Worm (Caenorhabditis elegans) whole organism, midembryonic: ENCODE measurements around the gene B0416.4.

Experiments used
- T22C8.4 ChIP-seq: fragments of 200-800 bp; sonication (Bioruptor generic); IDR thresholded peaks from 2 replicates; pipeline ENCODE4 v1.3.6; 2022; ENCODE audit warnings: missing genetic modification characterization, missing compliant biosample characterization
- cog-1 ChIP-seq: sonication (generic microtip); optimal IDR thresholded peaks from 2 replicates; lab custom pipeline; 2016; ENCODE audit warnings: missing genetic modification characterization, missing compliant biosample characterization
- flt-1 ChIP-seq: fragments of 200-800 bp; sonication (Bioruptor generic); IDR thresholded peaks from 2 replicates; pipeline ENCODE4 v1.3.6; 2022; ENCODE audit warnings: missing genetic modification characterization, missing compliant biosample characterization
- klf-2 ChIP-seq: fragments of 200-800 bp; sonication (Bioruptor generic); conservative IDR thresholded peaks from 2 replicates; pipeline ENCODE4 v1.3.6; 2022; ENCODE audit warnings: missing genetic modification reagents, missing genetic modification characterization, missing compliant biosample characterization
- med-1 ChIP-seq: sonication (generic microtip); optimal IDR thresholded peaks from 2 replicates; lab custom pipeline; 2017; ENCODE audit warnings: missing genetic modification characterization, mild to moderate bottlenecking, missing compliant biosample characterization, antibody characterized with exemption, missing genetic modification reagents; ENCODE audit not compliant: insufficient read depth
- ref-1 ChIP-seq: fragments of 200-800 bp; sonication (Bioruptor generic); conservative IDR thresholded peaks from 2 replicates; pipeline ENCODE4 v1.3.6; 2022; ENCODE audit warnings: missing genetic modification reagents, missing genetic modification characterization, missing compliant biosample characterization
- tab-1 ChIP-seq: fragments of 200-800 bp; sonication (Bioruptor generic); IDR thresholded peaks from 2 replicates; pipeline ENCODE4 v1.3.6; 2022; ENCODE audit warnings: missing genetic modification characterization, missing compliant biosample characterization

ce11 chrX:9319080-9319479, 40.3 kb downstream of the B0416.4 start, which contains the start of gene npr-7:
- no peak for TF ChIP-seq med-1 (GFP tag; lab: Kevin White, UChicago)
- TF ChIP-seq ref-1: no peak
- TF ChIP-seq T22C8.4 (GFP tag; lab: Robert Waterston, UW): no peak
- TF ChIP-seq flt-1: no peak
- no peak for TF ChIP-seq tab-1 (GFP tag; lab: Robert Waterston, UW)
- TF ChIP-seq klf-2: no peak
- no peak for TF ChIP-seq cog-1 (tag; lab: Kevin White, UChicago)
